Fruit fly (Drosophila melanogaster) Kc167 (cell line): ENCODE data around the gene trh.

Source experiments
- Myc ChIP-seq: fragments of >200 bp; optimal IDR thresholded peaks from 2 replicates; lab custom pipeline; 2017; ENCODE audit warnings: missing external identifiers
- Sin3A ChIP-seq: fragments of >200 bp; optimal IDR thresholded peaks from 2 replicates; lab custom pipeline; 2018; ENCODE audit warnings: missing external identifiers
- h ChIP-seq: fragments of >200 bp; optimal IDR thresholded peaks from 3 replicates; lab custom pipeline; 2018; ENCODE audit warnings: missing external identifiers
- insv ChIP-seq: fragments of >200 bp; optimal IDR thresholded peaks from 3 replicates; lab custom pipeline; 2018; ENCODE audit warnings: missing external identifiers
- psq ChIP-seq: fragments of >200 bp; optimal IDR thresholded peaks from 2 replicates; lab custom pipeline; 2017; ENCODE audit warnings: missing external identifiers
- ttk ChIP-seq: sonication (Bioruptor generic); optimal IDR thresholded peaks from 2 replicates; lab custom pipeline; 2017; ENCODE audit warnings: missing external identifiers

trh gene

DNA sequence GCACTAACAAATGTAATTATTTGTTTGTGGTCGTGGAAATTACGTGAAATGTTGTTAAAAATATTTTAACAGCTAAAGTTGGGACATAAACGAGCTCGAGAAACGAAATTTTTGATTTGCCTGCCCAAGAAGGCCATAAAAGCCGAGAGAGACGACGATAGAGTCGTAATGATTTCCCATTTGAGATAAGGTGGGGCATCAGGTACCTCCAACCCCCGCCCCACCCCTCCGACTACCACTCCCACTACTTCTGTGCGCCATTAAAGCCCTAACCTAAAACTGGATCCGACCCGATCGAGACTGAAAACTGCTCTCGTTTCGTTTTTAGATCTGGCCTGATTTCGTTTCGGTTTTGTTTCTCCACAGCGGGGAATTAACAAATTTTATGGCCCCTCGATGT is 7.8 kb upstream of the trh start:
- TF ChIP-seq h (lab: Kevin White, UChicago) (no peak), Myc (lab: Kevin White, UChicago) (no peak), insv (lab: Kevin White, UChicago) (no peak), Sin3A (lab: Kevin White, UChicago) (no peak), psq (lab: Kevin White, UChicago) (no peak), ttk (no peak)

DNA sequence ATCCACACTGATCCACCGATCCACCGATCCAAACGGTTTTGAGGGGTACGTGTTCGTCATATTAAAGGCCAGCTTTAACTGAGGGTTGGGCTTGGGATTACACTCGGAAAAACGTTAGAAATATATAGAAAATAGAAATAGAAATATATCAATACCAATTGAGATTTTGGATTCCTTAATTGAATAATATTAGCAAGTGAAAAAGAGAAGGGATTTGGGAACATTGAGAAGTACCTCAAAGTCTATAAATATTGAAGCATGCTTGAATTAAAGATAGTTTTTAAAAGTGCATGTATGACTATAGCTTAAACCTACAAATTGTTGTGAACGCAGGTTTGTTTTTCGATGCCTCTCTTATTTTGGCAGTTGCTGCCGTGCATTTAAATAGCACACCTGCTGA is 2.8 kb upstream of the trh start:
- TF ChIP-seq psq (lab: Kevin White, UChicago) = no peak
- TF ChIP-seq Myc (lab: Kevin White, UChicago) = no peak
- TF ChIP-seq Sin3A (lab: Kevin White, UChicago) = no peak
- no peak for TF ChIP-seq ttk
- TF ChIP-seq h (lab: Kevin White, UChicago) = no peak

dm6 chr3L:390194-390593 is 2.2 kb downstream of the trh start:
- TF ChIP-seq psq (lab: Kevin White, UChicago) (no peak), h (lab: Kevin White, UChicago) (no peak), ttk (no peak), Sin3A (lab: Kevin White, UChicago) (no peak), insv (lab: Kevin White, UChicago) (no peak), Myc (lab: Kevin White, UChicago) (no peak)

DNA sequence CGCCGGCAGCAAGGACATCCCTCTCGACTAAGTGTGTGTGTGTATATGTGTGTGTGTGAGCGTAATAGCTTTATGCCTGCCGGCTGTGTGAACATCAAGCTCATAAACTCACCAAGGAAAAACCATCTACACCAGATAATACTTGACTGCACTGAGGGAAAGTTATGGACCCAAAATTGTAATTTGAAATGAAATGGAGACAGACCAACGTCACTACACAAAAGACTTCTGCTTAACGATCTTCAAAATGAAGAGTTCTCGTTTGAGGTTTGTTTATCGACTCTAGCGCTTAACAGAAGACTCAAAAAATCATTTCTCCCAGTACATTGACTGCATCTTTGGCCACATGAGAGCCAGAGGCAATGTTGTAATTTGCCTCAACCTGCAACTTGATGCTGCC is 4.3 kb downstream of the trh start:
- no peak for TF ChIP-seq psq (lab: Kevin White, UChicago)
- no peak for TF ChIP-seq Myc (lab: Kevin White, UChicago)
- TF ChIP-seq ttk = no peak
- TF ChIP-seq h (lab: Kevin White, UChicago) = no peak
- TF ChIP-seq insv (lab: Kevin White, UChicago) = no peak
- TF ChIP-seq Sin3A (lab: Kevin White, UChicago) = no peak

DNA sequence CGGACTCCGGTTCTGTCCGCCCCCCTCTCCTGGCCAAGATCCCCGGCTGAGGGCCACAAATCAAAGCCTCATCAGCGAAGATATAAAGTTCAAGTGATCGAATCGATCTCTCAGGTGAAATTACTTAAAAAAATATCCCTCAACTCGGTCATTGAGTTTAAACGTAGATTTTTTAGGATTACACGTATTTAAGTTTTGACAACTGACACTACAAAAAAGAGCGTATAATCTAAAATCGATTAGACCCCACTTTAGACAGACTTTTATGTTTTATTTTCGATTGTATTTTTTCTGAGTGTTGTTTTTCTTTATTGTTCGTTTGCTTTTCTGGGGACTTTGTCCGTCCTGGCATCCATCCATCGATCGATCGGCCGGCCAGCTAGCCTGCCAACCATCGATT is 7.3 kb downstream of the trh start:
- TF ChIP-seq psq (lab: Kevin White, UChicago) (no peak), Sin3A (lab: Kevin White, UChicago) (no peak), h (lab: Kevin White, UChicago) (no peak), Myc (lab: Kevin White, UChicago) (no peak), ttk (no peak), insv (lab: Kevin White, UChicago) (no peak)

dm6 chr3L:380886-381546 is 11.4 kb downstream of the trh start:
- TF ChIP-seq h (lab: Kevin White, UChicago) (no peak), insv (lab: Kevin White, UChicago) (no peak), ttk (no peak), Sin3A (lab: Kevin White, UChicago) (no peak), psq (lab: Kevin White, UChicago) (no peak), Myc (lab: Kevin White, UChicago) (no peak)

DNA sequence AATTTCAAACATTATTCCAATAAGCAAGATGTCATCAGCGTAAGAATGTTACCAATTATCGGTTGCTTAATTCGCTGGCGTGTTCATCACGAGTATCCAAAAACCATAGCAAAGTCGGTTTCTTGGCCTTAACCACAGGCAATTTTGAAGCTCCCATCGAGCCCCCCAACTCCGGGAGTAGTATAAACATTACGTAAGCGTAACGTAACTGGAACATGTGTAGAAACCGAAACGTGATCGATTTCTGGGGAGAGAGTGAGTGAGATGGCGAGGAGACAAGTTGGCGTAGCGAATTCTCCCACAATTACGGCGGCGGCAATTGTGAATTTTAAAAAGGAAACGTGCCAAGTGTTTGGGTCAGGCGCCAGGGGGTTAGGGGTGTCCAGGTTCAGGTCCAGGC is 13.5 kb downstream of the trh start:
- TF ChIP-seq ttk = no peak
- no peak for TF ChIP-seq h (lab: Kevin White, UChicago)
- no peak for TF ChIP-seq insv (lab: Kevin White, UChicago)
- no peak for TF ChIP-seq Sin3A (lab: Kevin White, UChicago)
- TF ChIP-seq Myc (lab: Kevin White, UChicago) = no peak
- TF ChIP-seq psq (lab: Kevin White, UChicago) = no peak

DNA sequence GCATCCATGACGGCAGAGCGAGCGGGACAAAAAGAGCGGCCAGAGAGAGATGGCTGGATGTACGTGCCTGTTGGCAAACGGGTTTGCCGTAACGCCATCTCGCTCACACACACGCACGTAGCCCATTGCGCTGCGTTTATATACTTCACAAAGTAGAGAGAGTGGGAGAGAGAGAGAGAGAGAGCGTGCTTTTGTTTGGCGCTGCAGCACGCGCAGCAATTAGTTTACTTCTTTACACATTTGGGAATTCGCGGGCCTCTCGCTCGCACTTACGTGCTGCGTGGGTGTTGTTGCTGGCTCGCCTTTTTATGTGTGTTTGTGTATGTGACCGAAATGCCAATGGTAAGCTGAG is 14.4 kb downstream of the trh start:
- TF ChIP-seq insv (lab: Kevin White, UChicago) (no peak), psq (lab: Kevin White, UChicago) (no peak), Myc (lab: Kevin White, UChicago) (no peak), Sin3A (lab: Kevin White, UChicago) (no peak), ttk (no peak), h (lab: Kevin White, UChicago) (no peak)

DNA sequence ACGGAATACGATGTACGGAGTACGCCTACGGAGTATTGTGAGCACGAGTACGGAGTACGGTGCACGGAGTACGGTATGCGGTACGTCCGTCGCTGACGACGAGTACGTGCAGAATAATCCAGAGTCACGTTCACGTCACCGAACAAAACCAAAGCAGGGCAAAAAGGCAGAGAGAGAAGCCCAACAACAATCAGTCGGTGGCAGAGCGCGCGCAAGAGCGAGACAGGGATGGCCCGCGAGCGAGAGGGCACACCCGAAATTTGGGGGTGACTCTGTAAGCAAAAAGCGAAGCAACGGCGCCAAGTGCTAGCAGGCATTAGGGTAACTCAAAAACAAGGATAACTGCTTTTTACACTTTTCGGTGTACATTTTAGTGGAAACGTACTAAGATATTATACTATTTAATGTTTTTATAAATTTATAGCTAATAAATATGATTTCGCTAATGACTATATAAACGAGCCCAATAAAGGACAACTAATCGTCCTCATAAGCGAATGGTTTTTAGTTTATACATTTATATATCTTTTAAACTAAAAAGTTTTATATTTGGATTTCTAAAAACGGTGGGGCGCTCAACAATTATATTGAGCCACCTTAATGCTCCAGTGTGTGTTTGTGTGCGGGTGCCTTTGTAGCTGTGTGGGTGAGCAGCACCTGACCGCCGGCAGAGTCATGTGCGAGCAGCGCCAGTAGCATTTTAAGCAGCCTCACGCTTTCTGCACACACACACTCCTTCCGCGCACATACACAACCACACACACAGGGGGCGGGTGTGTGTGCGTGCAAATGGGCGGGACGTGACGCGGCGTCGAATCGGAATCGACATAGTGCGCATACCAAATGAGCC is 15.0 kb downstream of the trh start:
- TF ChIP-seq Myc (lab: Kevin White, UChicago) (no peak), Sin3A (lab: Kevin White, UChicago) (no peak), h (lab: Kevin White, UChicago) (no peak), insv (lab: Kevin White, UChicago) (no peak), ttk (no peak)

- TF ChIP-seq psq (lab: Kevin White, UChicago) (no peak), h (lab: Kevin White, UChicago) (no peak), Sin3A (lab: Kevin White, UChicago) (no peak), insv (lab: Kevin White, UChicago) (no peak), Myc (lab: Kevin White, UChicago) (no peak)
Measured at dm6 chr3L:375672-376071, 16.8 kb downstream of the trh start.

DNA sequence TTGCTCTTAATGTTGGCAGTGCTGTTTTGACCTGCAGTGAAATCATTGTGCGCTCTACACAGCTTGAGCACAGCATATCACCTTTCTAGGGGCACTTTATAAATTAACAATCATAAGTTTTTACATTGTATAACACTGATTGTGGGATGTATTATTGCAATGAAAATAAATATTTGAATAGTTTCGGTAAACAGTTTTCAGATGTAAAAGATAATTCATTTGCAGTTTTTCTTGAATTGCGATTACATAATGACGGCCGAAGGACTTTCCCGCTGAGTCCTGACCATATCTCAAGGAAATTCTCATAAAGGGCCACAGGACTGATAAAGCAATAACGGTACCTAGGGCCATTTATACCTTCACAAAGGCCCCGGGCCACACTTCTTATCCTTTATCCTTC is 17.9 kb downstream of the trh start:
- TF ChIP-seq h (lab: Kevin White, UChicago) (no peak), ttk (no peak), insv (lab: Kevin White, UChicago) (no peak), psq (lab: Kevin White, UChicago) (no peak), Myc (lab: Kevin White, UChicago) (no peak), Sin3A (lab: Kevin White, UChicago) (no peak)

- no peak for TF ChIP-seq Myc (lab: Kevin White, UChicago)
- no peak for TF ChIP-seq Sin3A (lab: Kevin White, UChicago)
- no peak for TF ChIP-seq insv (lab: Kevin White, UChicago)
- TF ChIP-seq psq (lab: Kevin White, UChicago) = no peak
- TF ChIP-seq h (lab: Kevin White, UChicago) = no peak
- no peak for TF ChIP-seq ttk
Measured at dm6 chr3L:371228-371627, 21.2 kb downstream of the trh start.
